Fruit fly (Drosophila melanogaster) whole organism, prepupa: ENCODE measurements around the gene Jwa.

Experiments used
- Blimp-1 ChIP-seq: fragments of 200-800 bp; sonication (Bioruptor generic); optimal IDR thresholded peaks from 3 replicates; lab custom pipeline; 2017; ENCODE audit warnings: missing biosample characterization, missing genetic modification characterization, mild to moderate bottlenecking, moderate library complexity, missing genetic modification reagents
- CG11294 ChIP-seq: fragments of 200-800 bp; sonication (Bioruptor generic); IDR thresholded peaks from 2 replicates; pipeline ENCODE4 v1.3.6; 2022; ENCODE audit warnings: missing biosample characterization, missing genetic modification characterization
- CG15336 ChIP-seq: fragments of 200-800 bp; sonication (Bioruptor generic); IDR thresholded peaks from 2 replicates; pipeline ENCODE4 v1.3.6; 2022; ENCODE audit warnings: missing biosample characterization, missing genetic modification characterization
- CG16779 ChIP-seq: fragments of 200-800 bp; sonication (Bioruptor generic); optimal IDR thresholded peaks from 3 replicates; lab custom pipeline; 2017; ENCODE audit warnings: missing biosample characterization, mild to moderate bottlenecking, missing genetic modification characterization
- CG3032 ChIP-seq: fragments of 200-800 bp; optimal IDR thresholded peaks from 2 replicates; lab custom pipeline; 2019; ENCODE audit warnings: missing biosample characterization, mild to moderate bottlenecking, missing genetic modification characterization, moderate library complexity
- CG32006 ChIP-seq: fragments of 200-800 bp; sonication (Bioruptor generic); optimal IDR thresholded peaks from 3 replicates; lab custom pipeline; 2017; ENCODE audit warnings: missing biosample characterization, mild to moderate bottlenecking, missing genetic modification characterization
- CG34406 ChIP-seq: fragments of 200-800 bp; sonication (Bioruptor generic); optimal IDR thresholded peaks from 3 replicates; lab custom pipeline; 2016; ENCODE audit warnings: missing biosample characterization, missing genetic modification characterization
- CG4318 ChIP-seq: fragments of 200-800 bp; sonication (Bioruptor generic); optimal IDR thresholded peaks from 3 replicates; lab custom pipeline; 2017; ENCODE audit warnings: missing biosample characterization, mild to moderate bottlenecking, missing genetic modification characterization
- CG6276 ChIP-seq: fragments of 200-800 bp; sonication (Bioruptor generic); optimal IDR thresholded peaks from 2 replicates; lab custom pipeline; 2017; ENCODE audit warnings: missing biosample characterization, mild to moderate bottlenecking, missing genetic modification characterization
- CG7368 ChIP-seq: fragments of 200-800 bp; sonication (Bioruptor generic); optimal IDR thresholded peaks from 3 replicates; lab custom pipeline; 2016; ENCODE audit warnings: missing biosample characterization, missing genetic modification characterization
- CG8119 ChIP-seq: fragments of 200-800 bp; sonication (Bioruptor generic); IDR thresholded peaks from 3 replicates; pipeline ENCODE4 v1.3.6; 2022; ENCODE audit warnings: missing biosample characterization, missing genetic modification characterization
- CG8319 ChIP-seq: fragments of 200-800 bp; sonication (Bioruptor generic); optimal IDR thresholded peaks from 3 replicates; lab custom pipeline; 2016; ENCODE audit warnings: missing biosample characterization, missing genetic modification characterization
- Eip75B ChIP-seq: fragments of 200-800 bp; sonication (Bioruptor generic); optimal IDR thresholded peaks from 3 replicates; lab custom pipeline; 2016; ENCODE audit warnings: missing biosample characterization, missing genetic modification characterization
- Eip78C ChIP-seq: fragments of 200-800 bp; sonication (Bioruptor generic); peaks from one replicate; lab custom pipeline; 2016; ENCODE audit warnings: missing biosample characterization, missing genetic modification characterization
- Hr38 ChIP-seq: sonication (Bioruptor generic); optimal IDR thresholded peaks from 2 replicates; lab custom pipeline; 2016; ENCODE audit warnings: missing biosample characterization, missing genetic modification characterization
- Hr39 ChIP-seq: fragments of 200-800 bp; sonication (Bioruptor generic); optimal IDR thresholded peaks from 2 replicates; lab custom pipeline; 2016; ENCODE audit warnings: missing biosample characterization, missing genetic modification characterization
- Hr4 ChIP-seq: fragments of 200-800 bp; sonication (Bioruptor generic); optimal IDR thresholded peaks from 3 replicates; lab custom pipeline; 2016; ENCODE audit warnings: missing biosample characterization, missing genetic modification characterization
- Met ChIP-seq: fragments of 200-800 bp; sonication (Bioruptor generic); optimal IDR thresholded peaks from 3 replicates; lab custom pipeline; 2016; ENCODE audit warnings: missing biosample characterization, missing genetic modification characterization
- OdsH ChIP-seq: fragments of 200-800 bp; sonication (Bioruptor generic); optimal IDR thresholded peaks from 3 replicates; lab custom pipeline; 2016; ENCODE audit warnings: missing biosample characterization, missing genetic modification characterization
- Sox14 ChIP-seq: fragments of 200-800 bp; sonication (Bioruptor generic); optimal IDR thresholded peaks from 3 replicates; lab custom pipeline; 2016; ENCODE audit warnings: missing biosample characterization, missing genetic modification characterization
- achi ChIP-seq: fragments of 200-800 bp; sonication (Bioruptor generic); optimal IDR thresholded peaks from 3 replicates; lab custom pipeline; 2016; ENCODE audit warnings: missing biosample characterization, missing genetic modification characterization
- cyc ChIP-seq: fragments of 200-800 bp; sonication (Bioruptor generic); optimal IDR thresholded peaks from 3 replicates; lab custom pipeline; 2016; ENCODE audit warnings: missing biosample characterization, missing genetic modification characterization
- eg ChIP-seq: fragments of 200-800 bp; sonication (Bioruptor generic); IDR thresholded peaks from 3 replicates; pipeline ENCODE4 v1.3.6; 2022; ENCODE audit warnings: missing biosample characterization, missing genetic modification characterization
- esn ChIP-seq: fragments of 200-800 bp; sonication (Bioruptor generic); optimal IDR thresholded peaks from 2 replicates; lab custom pipeline; 2016; ENCODE audit warnings: missing biosample characterization, mild to moderate bottlenecking, missing genetic modification characterization, moderate library complexity
- fd59A ChIP-seq: fragments of 200-800 bp; sonication (Bioruptor generic); optimal IDR thresholded peaks from 2 replicates; lab custom pipeline; 2017; ENCODE audit warnings: missing biosample characterization, mild to moderate bottlenecking, missing genetic modification characterization, missing genetic modification reagents
- svp ChIP-seq: fragments of 200-800 bp; sonication (Bioruptor generic); peaks from one replicate; lab custom pipeline; 2016; ENCODE audit warnings: missing biosample characterization, missing genetic modification characterization

The Jwa gene

dm6 chr2L:18663395-18663794, 42.1 kb downstream of the Jwa start (continued):
- TF ChIP-seq Eip75B (GFP tag; lab: Kevin White, UChicago): no peak
- TF ChIP-seq CG6276 (GFP tag; lab: Kevin White, UChicago): peak; percentile 22
- no peak for TF ChIP-seq achi (GFP tag; lab: Kevin White, UChicago)
- TF ChIP-seq CG8119 (GFP tag; lab: Robert Waterston, UW): 0 out of 3 replicates have a peak, but pooled peaks have one; percentile 20
- no peak for TF ChIP-seq CG7368
- TF ChIP-seq Sox14 (GFP tag; lab: Kevin White, UChicago): peak; percentile 19
- no peak for TF ChIP-seq CG11294
- peak; percentile 74 for TF ChIP-seq Eip78C (GFP tag; lab: Kevin White, UChicago)
- peak; percentile 32 for TF ChIP-seq Met (GFP tag; lab: Kevin White, UChicago)
- peak; percentile 44 for TF ChIP-seq CG32006 (GFP tag; lab: Kevin White, UChicago)
- no peak for TF ChIP-seq Hr39 (GFP tag; lab: Kevin White, UChicago)
- no peak for TF ChIP-seq CG3032 (tag; lab: Kevin White, UChicago)
- peak; percentile 56 for TF ChIP-seq Hr4 (GFP tag; lab: Kevin White, UChicago)
- no peak for TF ChIP-seq Blimp-1 (GFP tag; lab: Kevin White, UChicago)
- TF ChIP-seq CG16779 (tag; lab: Kevin White, UChicago): no peak
- TF ChIP-seq cyc: no peak
- TF ChIP-seq esn (GFP tag; lab: Kevin White, UChicago): peak; percentile 39
- no peak for TF ChIP-seq CG8319 (GFP tag; lab: Kevin White, UChicago)

DNA sequence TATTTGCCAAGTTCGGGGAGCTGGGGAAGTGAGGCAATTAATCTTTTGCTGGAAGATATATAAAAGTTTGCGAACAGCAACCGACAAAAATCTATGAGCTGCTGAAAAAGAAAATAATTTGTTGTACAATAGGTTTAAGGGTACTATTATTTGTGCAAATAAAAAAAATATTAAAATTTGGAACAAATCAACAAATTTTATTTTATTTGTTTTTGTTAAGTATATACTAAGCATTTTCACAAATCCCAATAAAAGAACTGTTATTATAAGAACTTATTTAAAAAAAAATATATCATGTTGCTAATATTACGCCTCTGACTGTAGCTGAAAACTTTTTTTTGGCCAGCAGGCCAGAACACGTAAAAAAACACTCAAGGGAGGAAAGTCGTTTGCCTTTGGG, 47.4 kb downstream of the Jwa start:
- TF ChIP-seq Eip78C (GFP tag; lab: Kevin White, UChicago) (peak; percentile 61), fd59A (no peak), CG34406 (no peak), Hr4 (GFP tag; lab: Kevin White, UChicago) (peak; percentile 1)

DNA sequence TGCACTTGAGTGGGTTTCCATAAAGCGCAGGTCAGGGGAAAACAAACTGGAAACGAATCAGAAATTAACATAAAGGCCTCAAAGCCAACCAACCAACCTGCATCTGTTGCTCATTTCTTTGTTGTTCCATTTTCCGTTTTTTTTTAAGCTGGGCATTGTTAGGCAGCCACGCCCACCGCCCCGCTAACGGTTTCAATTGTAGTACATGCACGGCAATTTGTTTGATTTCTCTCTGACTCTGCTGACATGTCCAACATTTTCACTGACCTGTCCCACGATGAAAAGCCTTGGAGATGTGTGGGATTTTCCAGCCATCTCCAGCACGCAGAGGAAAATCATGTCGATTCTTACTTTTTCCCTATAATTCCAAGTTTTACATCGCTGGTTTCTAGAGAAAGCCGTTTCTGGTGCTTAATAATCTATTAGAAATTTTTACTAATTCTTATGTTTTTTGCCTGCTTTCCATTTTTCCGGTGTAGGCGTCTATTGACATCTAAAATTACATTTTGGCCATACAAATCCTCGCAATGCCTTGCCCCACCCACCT, 48.7 kb downstream of the Jwa start:
- TF ChIP-seq Eip78C (GFP tag; lab: Kevin White, UChicago) (peak; percentile 20), CG15336 (GFP tag; lab: Robert Waterston, UW) (no peak), Sox14 (GFP tag; lab: Kevin White, UChicago) (no peak), CG4318 (GFP tag; lab: Kevin White, UChicago) (no peak), CG8319 (GFP tag; lab: Kevin White, UChicago) (no peak), eg (peak; percentile 22; the same call in 1 of the 3 replicates), Hr38 (GFP tag; lab: Kevin White, UChicago) (no peak), OdsH (GFP tag; lab: Kevin White, UChicago) (no peak), CG32006 (GFP tag; lab: Kevin White, UChicago) (peak; percentile 6), svp (GFP tag; lab: Kevin White, UChicago) (peak; percentile 25)
